Worm (Caenorhabditis elegans) whole organism, mixed stage, embryonic: Measurements from ENCODE around the gene sprr-2.

Experiments used
- blmp-1 ChIP-seq: fragments of 150-350 bp; optimal IDR thresholded peaks from 2 replicates; lab custom pipeline; 2014; ENCODE audit warnings: missing biosample characterization, missing genetic modification characterization
- ceh-83 ChIP-seq: fragments of 200-800 bp; sonication (Bioruptor generic); optimal IDR thresholded peaks from 2 replicates; lab custom pipeline; 2018; ENCODE audit warnings: mild to moderate bottlenecking, missing genetic modification characterization, missing compliant biosample characterization
- ces-1 ChIP-seq: fragments of 150-350 bp; optimal IDR thresholded peaks from 2 replicates; lab custom pipeline; 2014; ENCODE audit warnings: missing biosample characterization, missing genetic modification reagents, missing genetic modification characterization
- cnd-1 ChIP-seq: fragments of 200-800 bp; sonication (Bioruptor generic); optimal IDR thresholded peaks from 2 replicates; lab custom pipeline; 2018; ENCODE audit warnings: mild to moderate bottlenecking, missing genetic modification characterization, missing compliant biosample characterization
- drap-1 ChIP-seq: fragments of 200-800 bp; sonication (Bioruptor generic); optimal IDR thresholded peaks from 3 replicates; lab custom pipeline; 2018; ENCODE audit warnings: mild to moderate bottlenecking, missing genetic modification characterization, missing compliant biosample characterization
- ham-2 ChIP-seq: fragments of 200-800 bp; sonication (Bioruptor generic); optimal IDR thresholded peaks from 2 replicates; lab custom pipeline; 2018; ENCODE audit warnings: mild to moderate bottlenecking, missing genetic modification characterization, missing compliant biosample characterization
- lin-13 ChIP-seq: fragments of 150-350 bp; optimal IDR thresholded peaks from 2 replicates; lab custom pipeline; 2014; ENCODE audit warnings: missing biosample characterization, missing genetic modification characterization
- lsy-2 ChIP-seq: fragments of 150-350 bp; optimal IDR thresholded peaks from 2 replicates; lab custom pipeline; 2014; ENCODE audit warnings: missing biosample characterization, missing genetic modification characterization
- nhr-237 ChIP-seq: fragments of 150-350 bp; optimal IDR thresholded peaks from 2 replicates; lab custom pipeline; 2014; ENCODE audit warnings: missing biosample characterization, missing genetic modification characterization
- nhr-28 ChIP-seq: fragments of 150-350 bp; optimal IDR thresholded peaks from 2 replicates; lab custom pipeline; 2014; ENCODE audit warnings: missing biosample characterization, missing genetic modification characterization
- pha-4 ChIP-seq: fragments of 150-350 bp; optimal IDR thresholded peaks from 2 replicates; lab custom pipeline; 2018; ENCODE audit warnings: missing biosample characterization, missing genetic modification reagents, missing genetic modification characterization
- snpc-4 ChIP-seq: fragments of 150-350 bp; optimal IDR thresholded peaks from 2 replicates; lab custom pipeline; 2014; ENCODE audit warnings: missing biosample characterization, missing genetic modification characterization
- unc-62 ChIP-seq: fragments of 150-350 bp; optimal IDR thresholded peaks from 2 replicates; lab custom pipeline; 2014; ENCODE audit warnings: missing biosample characterization, missing genetic modification reagents, missing genetic modification characterization

DNA sequence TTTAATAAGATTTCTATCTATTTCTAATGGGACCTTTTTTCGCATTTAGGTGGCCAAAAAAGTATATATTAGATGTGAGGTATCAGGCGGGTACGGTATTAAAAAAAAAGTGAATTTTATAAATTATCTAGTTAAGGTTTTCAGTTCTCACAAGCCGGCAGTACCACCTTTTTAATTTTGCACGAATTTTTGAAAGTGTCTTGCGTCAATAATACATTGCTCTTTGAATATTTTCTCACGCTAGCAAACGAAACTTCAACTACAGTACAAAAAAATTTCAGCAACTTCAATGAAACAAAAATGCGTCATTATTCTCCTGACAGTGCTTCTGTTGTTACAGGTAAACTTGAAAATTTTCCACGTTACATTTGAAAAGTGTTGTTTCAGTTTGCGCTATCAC, 13.7 kb downstream of the sprr-2 start, which contains the start of gene F42D1.4:
- no peak for TF ChIP-seq pha-4 (tag; lab: Kevin White, UChicago)
- no peak for TF ChIP-seq nhr-28 (tag; lab: Kevin White, UChicago)
- no peak for TF ChIP-seq lin-13 (tag; lab: Kevin White, UChicago)
- no peak for TF ChIP-seq ces-1 (GFP tag; lab: Kevin White, UChicago)
- no peak for TF ChIP-seq unc-62 (GFP tag; lab: Kevin White, UChicago)
- TF ChIP-seq ham-2 (GFP tag; lab: Kevin White, UChicago): no peak
- TF ChIP-seq snpc-4 (tag; lab: Kevin White, UChicago): no peak
- no peak for TF ChIP-seq nhr-237 (tag; lab: Kevin White, UChicago)
- no peak for TF ChIP-seq ceh-83 (GFP tag; lab: Kevin White, UChicago)
- no peak for TF ChIP-seq lsy-2 (tag; lab: Kevin White, UChicago)
- no peak for TF ChIP-seq blmp-1 (tag; lab: Kevin White, UChicago)
- TF ChIP-seq drap-1 (GFP tag; lab: Kevin White, UChicago): no peak
- TF ChIP-seq cnd-1: no peak
